Worm (Caenorhabditis elegans) whole organism, L4 larva: ENCODE results near the gene clec-135.

ENCODE experiments used
- F26F4.8 ChIP-seq: fragments of 200-800 bp; sonication (Bioruptor generic); conservative IDR thresholded peaks from 2 replicates; pipeline ENCODE4 v1.3.6; 2022; ENCODE audit warnings: missing genetic modification characterization, missing compliant biosample characterization
- F37D6.2 ChIP-seq: sonication (generic microtip); optimal IDR thresholded peaks from 2 replicates; lab custom pipeline; 2016; ENCODE audit warnings: mild to moderate bottlenecking, missing genetic modification characterization, missing compliant biosample characterization
- F44E2.7 ChIP-seq: fragments of 200-800 bp; sonication (Bioruptor generic); IDR thresholded peaks from 2 replicates; pipeline ENCODE4 v2.1.2; 2022; ENCODE audit warnings: missing genetic modification characterization, missing compliant biosample characterization
- F49E8.2 ChIP-seq: sonication (generic microtip); optimal IDR thresholded peaks from 2 replicates; lab custom pipeline; 2016; ENCODE audit warnings: missing compliant biosample characterization, mild to moderate bottlenecking, missing genetic modification characterization, borderline replicate concordance
- R02D3.7 ChIP-seq: fragments of 150-350 bp; sonication (generic microtip); optimal IDR thresholded peaks from 3 replicates; lab custom pipeline; 2014; ENCODE audit warnings: missing biosample characterization, missing genetic modification characterization
- T26A8.4 ChIP-seq: fragments of 200-800 bp; sonication (Bioruptor generic); IDR thresholded peaks from 2 replicates; pipeline ENCODE4 v1.3.6; 2022; ENCODE audit warnings: missing genetic modification characterization, missing compliant biosample characterization
- Y48G9A.11 ChIP-seq: fragments of 200-800 bp; sonication (Bioruptor generic); IDR thresholded peaks from 2 replicates; pipeline ENCODE4 v1.3.6; 2022; ENCODE audit warnings: missing genetic modification reagents, missing genetic modification characterization, missing compliant biosample characterization
- ama-1 ChIP-seq: fragments of 150-350 bp; optimal IDR thresholded peaks from 2 replicates; lab custom pipeline; 2014; ENCODE audit warnings: inconsistent platforms, mixed read lengths
- attf-4 ChIP-seq: sonication (generic microtip); optimal IDR thresholded peaks from 3 replicates; lab custom pipeline; 2017; ENCODE audit warnings: missing biosample characterization, missing genetic modification characterization
- ceh-20 ChIP-seq: fragments of 200-800 bp; sonication (Bioruptor generic); IDR thresholded peaks from 2 replicates; pipeline ENCODE4 v1.3.6; 2022; ENCODE audit warnings: missing genetic modification reagents, missing genetic modification characterization, missing compliant biosample characterization
- ceh-28 ChIP-seq: fragments of 150-350 bp; optimal IDR thresholded peaks from 2 replicates; lab custom pipeline; 2014; ENCODE audit warnings: missing biosample characterization, missing genetic modification reagents, missing genetic modification characterization
- ceh-32 ChIP-seq: sonication (generic microtip); optimal IDR thresholded peaks from 2 replicates; lab custom pipeline; 2016; ENCODE audit warnings: mild to moderate bottlenecking, missing genetic modification characterization, missing compliant biosample characterization; ENCODE audit not compliant: poor library complexity
- ceh-62 ChIP-seq: sonication (generic microtip); optimal IDR thresholded peaks from 2 replicates; lab custom pipeline; 2017; ENCODE audit warnings: missing biosample characterization, missing genetic modification characterization
- ceh-82 ChIP-seq: sonication (generic microtip); optimal IDR thresholded peaks from 2 replicates; lab custom pipeline; 2017; ENCODE audit warnings: missing biosample characterization, missing genetic modification characterization
- ces-1 ChIP-seq: fragments of 150-350 bp; sonication (generic microtip); optimal IDR thresholded peaks from 4 replicates; lab custom pipeline; 2014; ENCODE audit warnings: missing biosample characterization, missing genetic modification reagents, missing genetic modification characterization
- cey-2 ChIP-seq: sonication (generic microtip); optimal IDR thresholded peaks from 3 replicates; lab custom pipeline; 2017; ENCODE audit warnings: missing genetic modification characterization, mild to moderate bottlenecking, missing compliant biosample characterization, antibody characterized with exemption, borderline replicate concordance; ENCODE audit not compliant: insufficient read depth
- daf-12 ChIP-seq: fragments of 150-350 bp; optimal IDR thresholded peaks from 2 replicates; lab custom pipeline; 2014; ENCODE audit warnings: missing biosample characterization, missing genetic modification reagents, missing genetic modification characterization
- daf-16 ChIP-seq, 3 experiments: sonication (generic microtip); optimal IDR thresholded peaks; 2 replicates each; lab custom pipeline; 2016 to 2017; ENCODE audit warnings: missing genetic modification characterization in 3 of 3, missing genetic modification reagents in 3 of 3, mild to moderate bottlenecking in 2 of 3, missing compliant biosample characterization in 2 of 3, missing biosample characterization in 1 of 3, moderate library complexity in 1 of 3
- dmd-9 ChIP-seq: fragments of 200-800 bp; sonication (Bioruptor generic); IDR thresholded peaks from 2 replicates; pipeline ENCODE4 v1.3.6; 2022; ENCODE audit warnings: missing genetic modification reagents, missing genetic modification characterization, missing compliant biosample characterization
- dpl-1 ChIP-seq: fragments of 150-350 bp; optimal IDR thresholded peaks from 2 replicates; lab custom pipeline; 2014; ENCODE audit warnings: missing biosample characterization, missing genetic modification reagents, missing genetic modification characterization
- egl-43 ChIP-seq: fragments of 200-800 bp; sonication (Bioruptor generic); IDR thresholded peaks from 2 replicates; pipeline ENCODE4 v1.3.6; 2022; ENCODE audit warnings: missing genetic modification reagents, missing genetic modification characterization, missing compliant biosample characterization
- gei-8 ChIP-seq: fragments of 200-800 bp; sonication (Bioruptor generic); optimal IDR thresholded peaks from 2 replicates; lab custom pipeline; 2018; ENCODE audit warnings: mild to moderate bottlenecking, missing genetic modification characterization, missing compliant biosample characterization
- hlh-11 ChIP-seq: fragments of 200-800 bp; sonication (Bioruptor generic); optimal IDR thresholded peaks from 2 replicates; lab custom pipeline; 2018; ENCODE audit warnings: mild to moderate bottlenecking, missing genetic modification characterization, missing compliant biosample characterization
- hlh-30 ChIP-seq: sonication (generic microtip); optimal IDR thresholded peaks from 2 replicates; lab custom pipeline; 2017; ENCODE audit warnings: antibody characterized with exemption, mild to moderate bottlenecking, missing genetic modification characterization, missing compliant biosample characterization; ENCODE audit not compliant: insufficient read depth
- lim-7 ChIP-seq: fragments of 200-800 bp; sonication (Bioruptor generic); IDR thresholded peaks from 2 replicates; pipeline ENCODE4 v1.3.6; 2022; ENCODE audit warnings: missing genetic modification characterization, missing compliant biosample characterization
- lin-1 ChIP-seq: fragments of 200-800 bp; sonication (Bioruptor generic); IDR thresholded peaks from 2 replicates; pipeline ENCODE4 v1.3.6; 2022; ENCODE audit warnings: missing genetic modification reagents, missing genetic modification characterization, missing compliant biosample characterization
- lin-13 ChIP-seq: fragments of 150-350 bp; optimal IDR thresholded peaks from 2 replicates; lab custom pipeline; 2014; ENCODE audit warnings: missing biosample characterization, missing genetic modification reagents, missing genetic modification characterization
- lin-15B ChIP-seq: fragments of 150-350 bp; sonication (generic microtip); optimal IDR thresholded peaks from 3 replicates; lab custom pipeline; 2014; ENCODE audit warnings: missing biosample characterization, missing genetic modification characterization
- lin-38 ChIP-seq: fragments of 200-800 bp; sonication (Bioruptor generic); IDR thresholded peaks from 2 replicates; pipeline ENCODE4 v1.3.6; 2022; ENCODE audit warnings: missing genetic modification reagents, missing genetic modification characterization, missing compliant biosample characterization
- lin-39 ChIP-seq: fragments of 150-350 bp; optimal IDR thresholded peaks from 2 replicates; lab custom pipeline; 2014; ENCODE audit warnings: missing biosample characterization, missing genetic modification reagents, missing genetic modification characterization
- lir-3 ChIP-seq: sonication (generic microtip); optimal IDR thresholded peaks from 2 replicates; lab custom pipeline; 2016; ENCODE audit warnings: mild to moderate bottlenecking, missing genetic modification characterization, missing compliant biosample characterization
- madf-5 ChIP-seq, 2 experiments: fragments of 200-800 bp; sonication (Bioruptor generic); IDR thresholded peaks; 2 replicates each; pipeline ENCODE4 v1.3.6; 2022; ENCODE audit warnings: missing compliant biosample characterization in 2 of 2, missing genetic modification characterization in 2 of 2
- mes-2 ChIP-seq: sonication (generic microtip); optimal IDR thresholded peaks from 2 replicates; lab custom pipeline; 2016; ENCODE audit warnings: missing genotype, mild to moderate bottlenecking, missing genetic modification characterization, missing compliant biosample characterization; ENCODE audit not compliant: poor library complexity, severe bottlenecking
- nhr-102 ChIP-seq: sonication (generic microtip); optimal IDR thresholded peaks from 2 replicates; lab custom pipeline; 2016; ENCODE audit warnings: mild to moderate bottlenecking, missing genetic modification characterization, moderate library complexity, missing compliant biosample characterization
- nhr-28 ChIP-seq: fragments of 150-350 bp; optimal IDR thresholded peaks from 2 replicates; lab custom pipeline; 2014; ENCODE audit warnings: missing biosample characterization, missing genetic modification characterization
- nhr-76 ChIP-seq: fragments of 150-350 bp; optimal IDR thresholded peaks from 2 replicates; lab custom pipeline; 2014; ENCODE audit warnings: missing biosample characterization, missing genetic modification characterization
- rbr-2 ChIP-seq: sonication (generic microtip); optimal IDR thresholded peaks from 2 replicates; lab custom pipeline; 2016; ENCODE audit warnings: missing genotype, missing genetic modification characterization, missing compliant biosample characterization
- saeg-2 ChIP-seq: fragments of 200-800 bp; sonication (Bioruptor generic); IDR thresholded peaks from 2 replicates; pipeline ENCODE4 v1.3.6; 2022; ENCODE audit warnings: missing genetic modification reagents, missing genetic modification characterization, missing compliant biosample characterization
- sdz-12 ChIP-seq: fragments of 200-800 bp; sonication (Bioruptor generic); optimal IDR thresholded peaks from 2 replicates; lab custom pipeline; 2018; ENCODE audit warnings: mild to moderate bottlenecking, missing genetic modification characterization, missing compliant biosample characterization
- snpc-1.2 ChIP-seq: fragments of 200-800 bp; sonication (Bioruptor generic); IDR thresholded peaks from 2 replicates; pipeline ENCODE4 v1.3.6; 2022; ENCODE audit warnings: missing genetic modification reagents, missing genetic modification characterization, missing compliant biosample characterization
- spr-1 ChIP-seq: sonication (generic microtip); optimal IDR thresholded peaks from 2 replicates; lab custom pipeline; 2016; ENCODE audit warnings: mild to moderate bottlenecking, missing genetic modification characterization, missing compliant biosample characterization
- unc-39 ChIP-seq: sonication (generic microtip); optimal IDR thresholded peaks from 2 replicates; lab custom pipeline; 2017; ENCODE audit warnings: missing biosample characterization, missing genetic modification characterization
- unc-62 ChIP-seq, 3 experiments: fragments of 150-350 bp in 1 of 3; sonication (generic microtip); optimal IDR thresholded peaks in 2 of 3; peaks in 1 of 3; 1 replicate in 1 of 3; 2 replicates in 2 of 3; lab custom pipeline; 2014 to 2017; ENCODE audit warnings: missing biosample characterization in 3 of 3, missing genetic modification characterization in 3 of 3, missing genetic modification reagents in 3 of 3, missing genotype in 1 of 3
- vab-7 ChIP-seq: fragments of 200-800 bp; sonication (Bioruptor generic); IDR thresholded peaks from 2 replicates; pipeline ENCODE4 v1.3.6; 2022; ENCODE audit warnings: missing genetic modification reagents, missing genetic modification characterization, missing compliant biosample characterization
- zfp-2 ChIP-seq: sonication (generic microtip); optimal IDR thresholded peaks from 2 replicates; lab custom pipeline; 2016; ENCODE audit warnings: mild to moderate bottlenecking, missing genetic modification characterization, missing compliant biosample characterization
- zfp-3 ChIP-seq: fragments of 200-800 bp; sonication (Bioruptor generic); conservative IDR thresholded peaks from 2 replicates; pipeline ENCODE4 v1.3.6; 2022; ENCODE audit warnings: missing genetic modification reagents, missing genetic modification characterization, missing compliant biosample characterization
- zip-2 ChIP-seq: fragments of 150-350 bp; optimal IDR thresholded peaks from 2 replicates; lab custom pipeline; 2014; ENCODE audit warnings: missing biosample characterization, missing genetic modification characterization
- ztf-11 ChIP-seq: fragments of 150-350 bp; optimal IDR thresholded peaks from 2 replicates; lab custom pipeline; 2014; ENCODE audit warnings: missing biosample characterization, missing genetic modification characterization
- ztf-7 ChIP-seq: fragments of 150-350 bp; optimal IDR thresholded peaks from 2 replicates; lab custom pipeline; 2014; ENCODE audit warnings: missing biosample characterization, missing genetic modification characterization

The clec-135 gene

DNA sequence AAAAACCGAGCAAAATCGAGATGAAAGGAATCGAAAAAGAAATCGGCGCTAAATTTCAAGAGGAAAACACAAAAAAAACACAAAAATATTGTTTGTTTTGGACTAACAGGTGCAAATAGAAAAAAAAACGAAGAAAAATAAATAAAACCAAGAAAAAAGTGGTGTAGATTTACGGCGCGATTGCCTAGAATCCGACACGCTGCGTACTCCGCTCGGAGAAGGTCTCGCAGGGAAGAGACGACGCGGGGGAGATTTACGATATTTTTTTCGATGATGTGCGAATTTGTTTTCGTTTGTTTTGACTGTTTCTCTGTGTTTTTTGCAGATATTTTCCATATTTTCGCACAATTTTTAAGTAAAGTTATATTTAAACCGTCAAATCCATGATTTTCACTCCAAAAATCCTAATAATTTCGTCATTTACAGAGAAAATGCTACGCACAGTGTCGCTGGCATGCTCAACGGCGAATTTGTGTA is 40.7 kb upstream of the clec-135 start, which contains the start of gene sco-1 (continued):
- TF ChIP-seq dpl-1 (GFP tag; lab: Kevin White, UChicago) (peak; percentile 90), ceh-82 (tag; lab: Kevin White, UChicago) (no peak), spr-1 (tag; lab: Kevin White, UChicago) (peak; percentile 82), F37D6.2 (tag; lab: Kevin White, UChicago) (peak; percentile 87), dmd-9 (GFP tag; lab: Robert Waterston, UW) (peak; percentile 94), T26A8.4 (GFP tag; lab: Robert Waterston, UW) (peak; percentile 94), daf-16 (GFP tag; optimal IDR thresholded peaks at IDR 0.05; lab: Kevin White, UChicago) (peak in 1 of 2 experiments; percentile 94), daf-16 (tag; optimal IDR thresholded peaks at IDR 0.05; lab: Kevin White, UChicago) (peak; percentile 82), lin-1 (GFP tag; lab: Robert Waterston, UW) (0 out of 2 replicates have a peak, but pooled peaks have one; percentile 66), R02D3.7 (tag; lab: Kevin White, UChicago) (peak; percentile 98), zfp-2 (peak; percentile 75), F49E8.2 (tag; lab: Kevin White, UChicago) (peak; percentile 59), Y48G9A.11 (GFP tag; lab: Robert Waterston, UW) (peak; percentile 89), attf-4 (tag; lab: Kevin White, UChicago) (no peak), rbr-2 (tag; lab: Kevin White, UChicago) (peak; percentile 93), zip-2 (tag; lab: Kevin White, UChicago) (peak; percentile 70), gei-8 (GFP tag; lab: Kevin White, UChicago) (peak; percentile 50), ama-1 (lab: Kevin White, UChicago) (peak; percentile 34), vab-7 (GFP tag; lab: Robert Waterston, UW) (peak; percentile 79), lin-38 (GFP tag; lab: Robert Waterston, UW) (peak; percentile 88), nhr-102 (tag; lab: Kevin White, UChicago) (peak; percentile 88), nhr-28 (tag; lab: Kevin White, UChicago) (peak; percentile 81), ceh-62 (tag; lab: Kevin White, UChicago) (no peak), cey-2 (no peak), ceh-28 (no peak), ceh-20 (GFP tag; lab: Robert Waterston, UW) (peak; percentile 94), F26F4.8 (GFP tag; lab: Robert Waterston, UW) (no peak), ceh-32 (tag; lab: Kevin White, UChicago) (no peak), nhr-76 (tag; lab: Kevin White, UChicago) (no peak), sdz-12 (GFP tag; lab: Kevin White, UChicago) (peak; percentile 80), daf-12 (tag; lab: Kevin White, UChicago) (no peak), lin-15B (tag; lab: Kevin White, UChicago) (peak; percentile 83), lin-13 (peak; percentile 93), unc-62 (GFP tag; optimal IDR thresholded peaks at IDR 0.05 in 1 of 2; lab: Kevin White, UChicago) (peak in 1 of 2 experiments; percentile 38), unc-62 (tag; optimal IDR thresholded peaks at IDR 0.05; lab: Kevin White, UChicago) (no peak), egl-43 (GFP tag; lab: Robert Waterston, UW) (peak; percentile 86), zfp-3 (GFP tag; lab: Robert Waterston, UW) (peak; percentile 87; the same call in 1 of the 2 replicates), ztf-7 (tag; lab: Kevin White, UChicago) (peak; percentile 85), lir-3 (tag; lab: Kevin White, UChicago) (peak; percentile 24), F44E2.7 (GFP tag; lab: Robert Waterston, UW) (no peak), ces-1 (GFP tag; lab: Kevin White, UChicago) (peak; percentile 42), lim-7 (GFP tag; lab: Robert Waterston, UW) (0 out of 2 replicates have a peak, but pooled peaks have one; percentile 34), madf-5 (GFP tag; IDR thresholded peaks at IDR 0.05; lab: Robert Waterston, UW) (0 out of 4 replicates have a peak, but pooled peaks of 1 of the 2 experiments have one; percentile 4), snpc-1.2 (GFP tag; lab: Robert Waterston, UW) (0 out of 2 replicates have a peak, but pooled peaks have one; percentile 16), hlh-30 (tag; lab: Kevin White, UChicago) (peak; percentile 91), unc-39 (no peak), saeg-2 (GFP tag; lab: Robert Waterston, UW) (no peak), hlh-11 (tag; lab: Kevin White, UChicago) (peak; percentile 90), mes-2 (tag; lab: Kevin White, UChicago) (peak; percentile 99), ztf-11 (tag; lab: Kevin White, UChicago) (no peak), lin-39 (tag; lab: Kevin White, UChicago) (peak; percentile 30)
